Worm (Caenorhabditis elegans): ENCODE measurements around the gene W06G6.2.

The W06G6.2 gene

ce11 chrV:16628991-16629390 lies at the start of gene W06G6.2:
W06G6.2 (plus strand) TSS chrV:16629291.
- TF ChIP-seq unc-62 (GFP tag; optimal IDR thresholded peaks at IDR 0.05) = no peak

- TF ChIP-seq unc-62 (GFP tag; optimal IDR thresholded peaks at IDR 0.05) = no peak
Observed at ce11 chrV:16580424-16580823, 48.7 kb upstream of the W06G6.2 start, which contains the start of gene nhr-271. nhr-271 (minus strand) TSS chrV:16580524.

- TF ChIP-seq unc-62 (GFP tag; optimal IDR thresholded peaks at IDR 0.05) = no peak
Observed at ce11 chrV:16581061-16581460, 48.0 kb upstream of the W06G6.2 start.

- TF ChIP-seq unc-62 (GFP tag; optimal IDR thresholded peaks at IDR 0.05) = no peak
Observed at ce11 chrV:16582973-16583372, 46.1 kb upstream of the W06G6.2 start, which contains the start of gene str-150. str-150 (plus strand) TSS chrV:16583273.

- no peak for TF ChIP-seq unc-62 (GFP tag; optimal IDR thresholded peaks at IDR 0.05)
Observed at ce11 chrV:16588428-16588827, 40.7 kb upstream of the W06G6.2 start, which contains the start of gene srw-73. srw-73 (minus strand) TSS chrV:16588528.

ce11 chrV:16589488-16589887 lies 39.6 kb upstream of the W06G6.2 start:
- no peak for TF ChIP-seq unc-62 (GFP tag; optimal IDR thresholded peaks at IDR 0.05)

- no peak for TF ChIP-seq unc-62 (GFP tag; optimal IDR thresholded peaks at IDR 0.05)
Observed at ce11 chrV:16591992-16592798, 36.9 kb upstream of the W06G6.2 start, which contains the start of gene srh-269. srh-269 (minus strand) TSS chrV:16592042.

- no peak for TF ChIP-seq unc-62 (GFP tag; optimal IDR thresholded peaks at IDR 0.05)
Observed at ce11 chrV:16592947-16593791, 35.9 kb upstream of the W06G6.2 start.

ce11 chrV:16593792-16594059 lies 35.4 kb upstream of the W06G6.2 start:
- no peak for TF ChIP-seq unc-62 (GFP tag; optimal IDR thresholded peaks at IDR 0.05)

ce11 chrV:16594514-16594913 lies 34.6 kb upstream of the W06G6.2 start:
- no peak for TF ChIP-seq unc-62 (GFP tag; optimal IDR thresholded peaks at IDR 0.05)

- TF ChIP-seq unc-62 (GFP tag; optimal IDR thresholded peaks at IDR 0.05) = no peak
Observed at ce11 chrV:16595140-16595791, 33.8 kb upstream of the W06G6.2 start, which contains the start of gene cpl-1. cpl-1 (minus strand) TSS chrV:16595346.

ce11 chrV:16596102-16596501 lies 33.0 kb upstream of the W06G6.2 start:
- TF ChIP-seq unc-62 (GFP tag; optimal IDR thresholded peaks at IDR 0.05) = no peak

ce11 chrV:16598437-16598836 lies 30.7 kb upstream of the W06G6.2 start:
- TF ChIP-seq unc-62 (GFP tag; optimal IDR thresholded peaks at IDR 0.05) = no peak

ce11 chrV:16599835-16600234 lies 29.3 kb upstream of the W06G6.2 start:
- TF ChIP-seq unc-62 (GFP tag; optimal IDR thresholded peaks at IDR 0.05) = no peak

- TF ChIP-seq unc-62 (GFP tag; optimal IDR thresholded peaks at IDR 0.05) = no peak
Observed at ce11 chrV:16600623-16601022, 28.5 kb upstream of the W06G6.2 start, which contains the start of gene T03E6.9. T03E6.9 (minus strand) TSS chrV:16600723.

ce11 chrV:16603102-16603501 lies 26.0 kb upstream of the W06G6.2 start, which contains the start of gene T03E6.8:
T03E6.8 (minus strand) TSS chrV:16603202.
- TF ChIP-seq unc-62 (GFP tag; optimal IDR thresholded peaks at IDR 0.05) = no peak
